Worm (Caenorhabditis elegans) whole organism, L1 larva: ENCODE results near the gene sra-27.

Experiments
- aly-2 ChIP-seq: fragments of 150-350 bp; optimal IDR thresholded peaks from 2 replicates; lab custom pipeline; 2014; ENCODE audit warnings: missing biosample characterization, missing genetic modification characterization
- fkh-8 ChIP-seq: sonication (generic microtip); optimal IDR thresholded peaks from 2 replicates; lab custom pipeline; 2016; ENCODE audit warnings: mild to moderate bottlenecking, missing genetic modification characterization, missing compliant biosample characterization
- mdl-1 ChIP-seq, 2 experiments: fragments of 150-350 bp; optimal IDR thresholded peaks; 2 replicates each; lab custom pipeline; 2014 to 2017; ENCODE audit warnings: missing biosample characterization in 2 of 2, missing genetic modification characterization in 2 of 2, inconsistent platforms in 1 of 2
- sptf-1 ChIP-seq: fragments of 150-350 bp; optimal IDR thresholded peaks from 2 replicates; lab custom pipeline; 2014; ENCODE audit warnings: missing biosample characterization, missing genetic modification characterization
- ztf-11 ChIP-seq, 2 experiments: sonication (generic microtip); optimal IDR thresholded peaks; 2 replicates each; lab custom pipeline; 2016 to 2017; ENCODE audit warnings: missing genetic modification characterization in 2 of 2, missing biosample characterization in 1 of 2, missing compliant biosample characterization in 1 of 2

ce11 chrII:6554677-6555076 lies 14.1 kb upstream of the sra-27 start, which contains the start of gene wrn-1:
- TF ChIP-seq ztf-11 (tag; optimal IDR thresholded peaks at IDR 0.05; lab: Kevin White, UChicago) (no peak), mdl-1 (tag; optimal IDR thresholded peaks at IDR 0.05; lab: Kevin White, UChicago) (no peak), fkh-8 (tag; lab: Kevin White, UChicago) (no peak), sptf-1 (tag; lab: Kevin White, UChicago) (no peak), aly-2 (tag; lab: Kevin White, UChicago) (no peak)
